Worm (Caenorhabditis elegans): ENCODE results near the gene Y57A10C.11.

The Y57A10C.11 gene

DNA sequence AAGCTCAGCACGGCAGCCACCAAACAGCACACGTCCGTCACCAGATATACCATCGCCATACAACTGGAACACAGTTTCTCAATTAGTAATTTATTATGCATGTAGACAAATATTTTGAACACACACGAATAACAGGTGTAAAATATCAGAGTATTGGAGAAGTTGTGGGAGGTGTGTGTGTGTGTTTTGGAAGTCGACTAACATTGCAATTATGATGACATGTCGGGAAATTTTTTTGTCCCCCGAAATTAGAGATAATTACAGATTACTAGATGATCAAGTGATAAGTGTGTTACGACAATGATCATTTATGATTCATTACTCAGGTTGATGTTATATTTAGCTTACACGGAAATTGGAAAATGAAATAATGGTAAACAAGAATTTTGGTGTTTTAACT lies 15.0 kb upstream of the Y57A10C.11 start, which contains the start of gene Y57A10C.8:
TSS of gene Y57A10C.8 (minus strand) at position 101 of the 400 bp plus-strand sequence.
- no peak for TF ChIP-seq unc-62 (GFP tag; optimal IDR thresholded peaks at IDR 0.05)

DNA sequence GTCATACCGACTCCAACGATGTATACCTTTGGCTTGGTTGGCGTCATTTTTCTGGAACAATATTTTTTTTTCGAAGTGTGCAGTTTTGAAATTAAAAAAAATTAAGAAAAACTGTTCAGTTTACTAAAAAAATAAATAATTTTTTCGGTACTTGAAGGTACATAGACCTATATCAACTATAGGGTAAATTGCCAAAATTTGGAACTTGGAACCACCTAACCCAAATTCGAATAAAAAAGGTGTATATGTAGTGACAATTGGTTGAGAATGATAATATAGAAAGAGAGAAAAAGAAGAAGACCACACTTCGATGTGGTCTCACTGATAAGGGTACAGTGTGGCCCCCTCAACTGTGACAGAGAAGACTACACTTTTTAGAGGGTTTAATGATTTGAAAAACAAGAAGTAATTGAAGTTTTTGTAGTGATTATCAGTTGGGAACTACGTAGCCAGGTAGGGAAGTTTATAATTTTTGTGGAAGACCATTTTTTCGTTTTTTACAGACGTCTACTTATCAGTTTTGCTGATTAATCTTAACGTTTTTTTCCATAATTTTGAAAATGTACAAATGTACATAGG lies 11.0 kb upstream of the Y57A10C.11 start, which contains the start of gene daf-22:
TSS of gene daf-22 (minus strand) at position 51 of the 579 bp plus-strand sequence.
- TF ChIP-seq unc-62 (GFP tag; optimal IDR thresholded peaks at IDR 0.05), result no peak

DNA sequence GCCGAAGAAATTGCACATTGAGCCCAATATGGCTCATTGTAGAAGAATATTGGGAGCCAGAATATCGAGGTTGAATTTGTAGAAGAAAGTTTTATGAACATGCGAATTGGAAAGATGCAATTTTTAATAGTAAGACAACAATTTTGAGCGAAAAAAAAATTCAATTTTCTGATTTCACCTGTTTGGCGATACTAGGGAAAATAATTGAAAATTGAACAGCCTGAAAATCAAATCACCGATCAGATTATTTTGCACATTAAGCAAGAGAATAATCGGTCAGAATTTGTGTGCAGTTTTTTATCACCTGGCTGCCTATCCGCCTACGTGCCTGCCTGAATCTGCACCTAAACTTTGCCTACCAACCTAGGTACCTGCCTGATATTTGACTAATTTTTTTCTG lies 5.8 kb upstream of the Y57A10C.11 start, which contains the start of gene sre-26:
TSS of gene sre-26 (minus strand) at position 101 of the 400 bp plus-strand sequence.
- no peak for TF ChIP-seq unc-62 (GFP tag; optimal IDR thresholded peaks at IDR 0.05)

DNA sequence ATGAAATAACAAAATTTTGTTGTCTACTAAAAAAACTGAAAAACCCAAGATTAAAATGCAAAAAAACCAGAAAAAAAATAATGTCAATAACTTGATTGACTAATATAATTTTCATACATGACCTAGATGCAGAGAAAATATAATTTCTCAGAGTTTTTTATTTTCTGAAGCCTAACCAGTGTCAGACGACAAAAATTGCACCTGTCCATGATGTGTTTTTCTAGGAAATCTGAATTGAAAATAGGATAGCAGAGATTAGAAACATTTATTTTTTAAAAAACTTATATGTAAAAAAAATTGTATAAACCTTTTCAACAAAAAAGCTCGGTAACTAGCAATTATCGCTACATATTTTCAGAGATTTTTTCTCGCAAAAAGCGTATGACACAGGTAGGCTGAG lies 3.3 kb upstream of the Y57A10C.11 start:
- TF ChIP-seq unc-62 (GFP tag; optimal IDR thresholded peaks at IDR 0.05), result no peak

DNA sequence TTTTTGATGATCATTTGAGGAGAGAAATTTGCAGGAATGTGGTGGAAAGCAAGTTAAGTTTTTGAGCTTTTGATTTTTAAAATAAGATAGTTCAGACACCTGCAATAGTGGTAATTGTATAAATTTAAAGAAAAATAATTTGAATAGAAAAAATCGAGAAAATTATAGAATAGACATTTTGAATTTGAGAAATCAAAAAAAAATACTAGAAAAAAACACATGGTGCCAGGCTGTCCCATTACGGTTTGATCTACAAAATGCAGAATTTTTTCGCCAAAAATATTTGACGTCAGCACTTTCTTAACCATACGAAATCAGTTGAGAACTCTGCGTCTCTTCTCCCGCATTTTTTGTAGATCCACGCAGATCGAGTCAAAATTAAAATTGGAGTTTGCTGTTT lies 2.8 kb upstream of the Y57A10C.11 start, which contains the start of gene sre-27:
TSS of gene sre-27 (minus strand) at position 101 of the 400 bp plus-strand sequence.
- no peak for TF ChIP-seq unc-62 (GFP tag; optimal IDR thresholded peaks at IDR 0.05)

DNA sequence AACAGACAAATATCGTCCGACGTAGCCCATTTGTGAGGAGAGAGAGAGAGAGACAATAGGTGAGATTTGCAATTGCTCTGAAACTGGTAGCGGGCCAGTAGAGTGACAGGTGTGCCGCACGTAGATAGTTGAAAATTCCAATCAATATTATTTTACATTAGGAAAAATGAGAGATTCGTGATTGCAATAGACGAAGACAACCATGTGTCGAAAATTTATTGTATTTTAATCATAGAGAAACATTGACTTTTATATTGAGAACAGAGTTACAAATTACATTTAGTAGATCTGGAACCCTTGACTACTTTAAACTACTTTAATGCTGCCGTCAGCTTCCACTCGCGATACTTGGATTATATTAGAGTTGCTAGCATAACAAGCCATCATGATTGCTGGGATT lies 2.3 kb downstream of the Y57A10C.11 start, which contains the start of gene Y57A10C.1:
TSS of gene Y57A10C.1 (minus strand) at position 101 of the 400 bp plus-strand sequence.
- no peak for TF ChIP-seq unc-62 (GFP tag; optimal IDR thresholded peaks at IDR 0.05)

DNA sequence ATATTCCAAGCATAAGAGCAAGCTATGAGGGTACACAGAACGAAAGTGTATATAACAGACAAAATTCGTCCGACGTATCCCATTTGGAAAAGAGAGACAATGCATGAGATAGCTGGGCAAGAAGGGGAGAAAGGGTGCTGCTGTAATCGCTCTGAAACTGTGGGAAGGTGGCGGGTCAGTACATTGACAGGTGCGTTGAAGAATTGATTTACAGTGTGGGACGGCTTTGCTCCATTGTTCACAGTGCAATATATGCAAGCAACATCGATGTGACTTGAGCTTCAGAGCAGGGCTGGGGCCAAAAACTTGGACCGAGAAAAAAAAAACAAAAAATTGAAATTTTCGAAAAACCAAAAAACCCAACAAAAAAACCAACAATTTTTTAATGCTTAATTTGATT lies 4.6 kb downstream of the Y57A10C.11 start, which contains the start of gene F57G9.3:
TSS of gene F57G9.3 (minus strand) at position 101 of the 400 bp plus-strand sequence.
- TF ChIP-seq unc-62 (GFP tag; optimal IDR thresholded peaks at IDR 0.05), result no peak

DNA sequence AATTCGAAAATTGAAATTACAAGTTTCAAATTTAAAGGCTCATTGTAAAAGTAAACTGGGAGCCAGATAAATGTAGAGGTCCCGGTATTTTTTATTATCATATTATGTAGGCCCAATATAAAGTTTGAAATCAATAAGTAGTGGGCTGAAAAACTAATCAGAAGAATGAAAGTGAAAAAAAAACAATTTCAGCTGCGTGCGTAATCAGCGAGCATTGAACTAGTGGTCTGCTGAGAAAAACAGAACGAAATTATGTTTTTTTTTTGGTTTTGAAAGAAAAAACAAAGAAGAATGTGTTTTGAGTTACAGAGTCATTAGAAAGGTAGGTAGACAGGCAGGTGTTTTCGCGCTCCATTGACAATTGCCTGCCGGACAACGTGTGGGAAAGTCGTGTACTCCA lies 6.0 kb downstream of the Y57A10C.11 start, which contains the start of gene sre-31:
TSS of gene sre-31 (minus strand) at position 101 of the 400 bp plus-strand sequence.
- TF ChIP-seq unc-62 (GFP tag; optimal IDR thresholded peaks at IDR 0.05), result no peak

DNA sequence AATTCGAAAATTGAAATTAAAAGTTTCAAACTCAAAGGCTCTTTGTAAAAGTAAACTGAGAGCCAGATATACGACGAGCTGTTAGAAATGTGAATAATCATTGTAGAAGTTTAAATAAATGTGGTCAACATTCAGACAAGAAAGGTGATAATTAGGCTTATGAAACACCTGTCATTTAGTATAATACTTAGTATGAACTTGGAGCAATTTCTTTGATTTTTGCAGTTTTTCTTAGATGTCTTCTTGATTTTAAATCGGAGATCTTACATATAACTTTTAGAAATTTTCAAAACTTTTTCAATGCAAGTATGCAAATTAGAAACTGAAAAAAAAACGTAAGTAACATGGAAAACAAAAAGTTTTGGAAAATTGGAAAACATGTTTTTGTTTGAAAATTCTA lies 8.3 kb downstream of the Y57A10C.11 start, which contains the start of gene sre-30:
TSS of gene sre-30 (minus strand) at position 101 of the 400 bp plus-strand sequence.
- TF ChIP-seq unc-62 (GFP tag; optimal IDR thresholded peaks at IDR 0.05), result no peak

DNA sequence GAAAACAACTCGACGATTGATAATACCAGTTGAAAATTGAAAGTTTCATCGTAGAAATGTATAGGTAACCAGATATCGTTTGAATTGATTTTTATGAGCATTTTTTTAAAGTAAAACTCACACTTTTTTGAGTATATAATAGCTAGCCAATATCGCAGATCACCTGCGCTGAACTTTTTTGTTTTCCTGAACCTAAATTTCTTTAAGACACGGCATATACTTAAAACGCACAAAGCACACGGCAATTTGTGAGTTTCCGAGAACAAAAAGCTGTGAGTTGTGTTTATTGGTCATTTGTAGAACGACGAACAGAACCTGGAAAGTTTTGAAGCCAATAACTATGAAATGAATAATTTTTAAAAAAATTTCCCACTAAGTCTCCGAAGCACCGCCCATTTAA lies 12.9 kb downstream of the Y57A10C.11 start, which contains the start of gene sre-29:
TSS of gene sre-29 (minus strand) at position 101 of the 400 bp plus-strand sequence.
- no peak for TF ChIP-seq unc-62 (GFP tag; optimal IDR thresholded peaks at IDR 0.05)

DNA sequence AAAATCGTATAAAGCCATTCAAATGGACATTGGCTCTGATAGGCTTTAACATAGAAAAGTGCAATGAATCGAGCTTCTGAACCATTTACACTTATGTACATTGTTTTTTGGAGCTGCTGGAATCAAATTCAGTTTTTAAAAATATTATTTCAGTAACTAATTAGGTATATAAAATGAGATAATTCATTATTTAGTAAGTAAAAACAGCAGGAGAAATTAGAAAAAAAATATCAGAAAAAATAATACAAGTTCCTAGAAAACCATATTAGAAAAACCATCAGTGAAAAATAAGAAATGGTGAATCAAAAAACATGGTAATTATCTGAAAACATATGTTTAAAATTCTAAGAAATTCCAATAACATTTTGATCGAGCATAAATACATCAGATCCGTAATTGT lies 17.0 kb downstream of the Y57A10C.11 start, which contains the start of gene F57G9.7:
TSS of gene F57G9.7 (minus strand) at position 101 of the 400 bp plus-strand sequence.
- TF ChIP-seq unc-62 (GFP tag; optimal IDR thresholded peaks at IDR 0.05), result no peak

DNA sequence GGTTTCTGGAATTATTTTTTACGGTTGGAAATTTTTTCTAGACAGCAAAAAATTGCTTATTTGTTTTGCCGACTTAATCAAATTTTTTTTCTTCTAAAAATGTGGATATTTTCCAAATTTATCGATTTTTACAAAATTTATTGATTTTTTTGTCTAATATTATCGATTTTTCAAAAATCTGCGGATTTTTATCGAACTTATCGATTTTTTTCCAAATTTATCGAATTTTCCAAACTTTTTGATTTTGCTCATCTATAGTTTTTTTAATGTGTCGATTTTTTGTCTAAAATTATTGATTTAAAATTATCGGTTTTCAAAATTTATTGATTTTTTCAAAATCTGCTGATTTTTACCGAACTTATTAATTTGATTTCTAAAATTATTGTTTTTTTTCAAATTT lies 20.6 kb downstream of the Y57A10C.11 start:
- no peak for TF ChIP-seq unc-62 (GFP tag; optimal IDR thresholded peaks at IDR 0.05)

DNA sequence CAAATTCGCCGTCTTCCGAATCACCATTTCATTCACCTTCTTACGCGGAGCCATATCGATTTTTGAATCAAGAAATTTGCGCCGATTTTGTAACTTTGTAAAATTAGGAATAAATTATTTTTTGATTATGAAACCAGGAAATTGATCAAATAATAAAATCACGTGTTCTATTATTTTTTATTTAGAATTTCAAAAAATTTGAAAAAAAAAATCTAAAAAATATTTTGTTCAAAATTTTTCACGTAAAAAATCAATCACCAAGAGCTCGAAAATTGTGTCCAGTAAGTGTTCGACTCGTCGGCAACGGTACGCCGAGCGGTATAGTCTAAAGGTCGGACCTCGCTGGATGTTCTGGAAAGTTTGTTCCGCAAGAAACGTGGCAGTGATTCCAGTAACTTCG lies 21.0 kb downstream of the Y57A10C.11 start, which contains the start of gene Y57A10B.7:
TSS of gene Y57A10B.7 (minus strand) at position 101 of the 400 bp plus-strand sequence.
- TF ChIP-seq unc-62 (GFP tag; optimal IDR thresholded peaks at IDR 0.05), result no peak

DNA sequence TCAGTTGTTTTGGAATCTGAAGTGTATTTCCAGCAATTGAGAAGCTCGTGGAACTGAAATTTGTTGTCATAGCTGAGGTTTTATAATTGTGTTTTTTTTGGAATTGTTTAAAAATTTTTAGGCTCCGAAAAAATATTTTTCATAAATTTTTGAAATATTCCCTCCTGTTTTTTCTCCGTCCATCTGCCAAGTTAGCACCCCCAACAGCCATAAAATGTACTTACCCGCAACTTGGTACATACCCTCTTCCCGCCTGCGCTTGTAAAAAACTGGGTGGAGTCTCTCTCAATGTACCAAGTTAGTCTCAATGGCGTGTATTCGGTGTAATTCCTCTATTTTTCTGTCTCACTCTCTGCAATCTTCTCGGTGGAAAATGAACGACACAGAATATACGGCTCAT lies 24.9 kb downstream of the Y57A10C.11 start, which contains the start of gene Y57A10B.6:
TSS of gene Y57A10B.6 (plus strand) at position 301 of the 400 bp plus-strand sequence.
- no peak for TF ChIP-seq unc-62 (GFP tag; optimal IDR thresholded peaks at IDR 0.05)

DNA sequence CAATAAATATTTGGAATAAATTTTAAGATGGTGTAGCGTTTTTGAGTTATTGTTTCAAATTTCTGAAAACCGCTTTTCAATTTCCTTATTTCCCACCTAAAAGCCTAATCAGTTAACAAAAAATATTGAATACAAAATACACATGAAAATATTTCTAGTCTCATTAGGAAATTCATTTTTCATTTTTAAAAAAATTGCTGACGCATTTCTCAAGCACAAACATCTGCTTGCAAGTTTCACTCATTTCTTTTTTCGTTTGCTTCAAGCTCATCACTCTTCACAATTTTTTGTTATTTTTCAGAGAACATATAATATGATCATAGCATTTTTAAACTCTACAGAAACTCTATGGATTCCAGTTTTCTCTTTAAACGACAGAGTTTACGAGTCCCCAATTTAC lies 26.7 kb downstream of the Y57A10C.11 start, which contains the start of gene sre-41:
TSS of gene sre-41 (plus strand) at position 301 of the 400 bp plus-strand sequence.
- TF ChIP-seq unc-62 (GFP tag; optimal IDR thresholded peaks at IDR 0.05), result no peak

DNA sequence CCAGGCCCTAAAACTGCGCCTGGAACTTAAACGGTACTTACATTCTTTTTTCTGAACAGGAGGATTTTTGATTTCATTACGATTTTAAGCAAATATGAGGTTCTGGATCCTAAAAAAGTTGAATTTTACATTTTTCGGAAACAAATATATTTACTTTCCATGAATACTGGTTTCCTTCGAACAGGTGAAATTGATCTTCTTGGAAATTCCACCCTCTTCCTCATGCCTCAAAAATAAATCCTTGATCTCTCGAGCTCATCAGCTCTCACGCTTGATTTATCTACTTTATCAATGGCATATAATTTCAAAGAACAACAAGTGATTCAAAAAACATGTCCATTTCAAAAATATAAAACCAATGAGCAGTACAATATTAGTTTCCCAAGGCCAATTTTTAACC lies 27.2 kb downstream of the Y57A10C.11 start:
- TF ChIP-seq unc-62 (GFP tag; optimal IDR thresholded peaks at IDR 0.05), result no peak

DNA sequence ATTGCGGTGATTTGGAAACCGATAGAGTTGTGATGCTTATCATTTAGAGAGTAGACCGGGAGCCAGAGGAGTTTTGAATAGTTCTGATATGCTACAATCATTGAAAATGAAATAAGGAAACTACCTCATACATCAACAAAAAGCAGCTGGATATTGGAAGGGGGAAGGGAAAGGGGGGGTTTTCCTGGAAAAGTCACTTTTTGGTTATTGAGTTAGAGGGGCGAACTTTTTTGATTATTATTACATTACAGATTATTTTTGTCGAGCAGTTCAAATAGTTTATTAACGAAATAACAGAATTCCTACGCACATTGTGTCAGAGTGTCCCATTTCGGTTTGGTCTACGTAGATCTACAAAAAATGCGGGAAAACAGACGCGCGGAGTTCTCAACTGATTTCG lies 27.9 kb downstream of the Y57A10C.11 start, which contains the start of gene sre-42:
TSS of gene sre-42 (minus strand) at position 101 of the 400 bp plus-strand sequence.
- no peak for TF ChIP-seq unc-62 (GFP tag; optimal IDR thresholded peaks at IDR 0.05)
